Worm (Caenorhabditis elegans) whole organism, L4 larva: ENCODE results near the gene F16G10.5.

Experiments used
- Y5F2A.4 ChIP-seq: fragments of 200-800 bp; sonication (Bioruptor generic); optimal IDR thresholded peaks from 2 replicates; lab custom pipeline; 2018; ENCODE audit warnings: mild to moderate bottlenecking, missing genetic modification characterization, missing compliant biosample characterization
- ces-1 ChIP-seq: fragments of 150-350 bp; sonication (generic microtip); optimal IDR thresholded peaks from 4 replicates; lab custom pipeline; 2014; ENCODE audit warnings: missing biosample characterization, missing genetic modification reagents, missing genetic modification characterization
- gei-8 ChIP-seq: fragments of 200-800 bp; sonication (Bioruptor generic); optimal IDR thresholded peaks from 2 replicates; lab custom pipeline; 2018; ENCODE audit warnings: mild to moderate bottlenecking, missing genetic modification characterization, missing compliant biosample characterization
- jun-1 ChIP-seq: fragments of 150-350 bp; optimal IDR thresholded peaks from 2 replicates; lab custom pipeline; 2014; ENCODE audit warnings: missing biosample characterization, missing genetic modification reagents, missing genetic modification characterization
- lim-7 ChIP-seq: fragments of 200-800 bp; sonication (Bioruptor generic); IDR thresholded peaks from 2 replicates; pipeline ENCODE4 v1.3.6; 2022; ENCODE audit warnings: missing genetic modification characterization, missing compliant biosample characterization
- lin-15B ChIP-seq: fragments of 150-350 bp; sonication (generic microtip); optimal IDR thresholded peaks from 3 replicates; lab custom pipeline; 2014; ENCODE audit warnings: missing biosample characterization, missing genetic modification characterization
- lin-29 ChIP-seq: fragments of 200-800 bp; sonication (Bioruptor generic); IDR thresholded peaks from 2 replicates; pipeline ENCODE4 v1.3.6; 2022; ENCODE audit warnings: missing genetic modification reagents, missing genetic modification characterization, missing compliant biosample characterization
- nhr-237 ChIP-seq: sonication (generic microtip); optimal IDR thresholded peaks from 2 replicates; lab custom pipeline; 2017; ENCODE audit warnings: missing biosample characterization, missing genetic modification characterization
- nhr-77 ChIP-seq: fragments of 150-350 bp; optimal IDR thresholded peaks from 2 replicates; lab custom pipeline; 2014; ENCODE audit warnings: missing biosample characterization, missing genetic modification characterization
- ztf-11 ChIP-seq: fragments of 150-350 bp; optimal IDR thresholded peaks from 2 replicates; lab custom pipeline; 2014; ENCODE audit warnings: missing biosample characterization, missing genetic modification characterization

ce11 chrII:2356795-2357194, 10.3 kb upstream of the F16G10.5 start, which contains the start of gene F43C11.1:
- TF ChIP-seq ces-1 (no peak), lin-29 (GFP tag; lab: Robert Waterston, UW) (no peak), gei-8 (no peak), ztf-11 (tag; lab: Kevin White, UChicago) (no peak), lin-15B (tag; lab: Kevin White, UChicago) (no peak), nhr-237 (tag; lab: Kevin White, UChicago) (no peak), jun-1 (tag; lab: Kevin White, UChicago) (no peak), lim-7 (GFP tag; lab: Robert Waterston, UW) (no peak), Y5F2A.4 (GFP tag; lab: Kevin White, UChicago) (no peak), nhr-77 (no peak)
